Worm (Caenorhabditis elegans) whole organism, early embryonic: Measurements from ENCODE around the gene K02A2.5.

Experiments used
- B0310.2 ChIP-seq: sonication (generic microtip); optimal IDR thresholded peaks from 2 replicates; lab custom pipeline; 2016; ENCODE audit warnings: mild to moderate bottlenecking, missing genetic modification characterization, missing compliant biosample characterization
- F13C5.2 ChIP-seq: sonication (generic microtip); optimal IDR thresholded peaks from 2 replicates; lab custom pipeline; 2017; ENCODE audit warnings: mild to moderate bottlenecking, missing genetic modification characterization, inconsistent platforms, missing compliant biosample characterization
- aly-1 ChIP-seq: sonication (generic microtip); optimal IDR thresholded peaks from 2 replicates; lab custom pipeline; 2016; ENCODE audit warnings: missing genetic modification characterization, missing compliant biosample characterization
- ama-1 ChIP-seq: fragments of 150-350 bp; optimal IDR thresholded peaks from 2 replicates; lab custom pipeline; 2014
- ets-7 ChIP-seq: sonication (generic microtip); optimal IDR thresholded peaks from 2 replicates; lab custom pipeline; 2016; ENCODE audit warnings: missing genotype, missing genetic modification characterization, missing compliant biosample characterization
- flt-1 ChIP-seq: fragments of 200-800 bp; sonication (Bioruptor generic); IDR thresholded peaks from 2 replicates; pipeline ENCODE4 v1.3.6; 2022; ENCODE audit warnings: missing genetic modification characterization, missing compliant biosample characterization
- hmbx-1 ChIP-seq: sonication (generic microtip); optimal IDR thresholded peaks from 2 replicates; lab custom pipeline; 2016; ENCODE audit warnings: mild to moderate bottlenecking, missing genetic modification characterization, missing compliant biosample characterization
- hmg-4 ChIP-seq: fragments of 200-800 bp; sonication (Bioruptor generic); optimal IDR thresholded peaks from 2 replicates; lab custom pipeline; 2018; ENCODE audit warnings: mild to moderate bottlenecking, missing genetic modification characterization, missing compliant biosample characterization
- sea-1 ChIP-seq: fragments of 200-800 bp; sonication (Bioruptor generic); conservative IDR thresholded peaks from 2 replicates; pipeline ENCODE4 v1.3.6; 2022; ENCODE audit warnings: missing genetic modification characterization, missing compliant biosample characterization
- tbx-37 ChIP-seq: fragments of 200-800 bp; sonication (Bioruptor generic); conservative IDR thresholded peaks from 2 replicates; pipeline ENCODE4 v1.3.6; 2022; ENCODE audit warnings: missing genetic modification reagents, missing genetic modification characterization, missing compliant biosample characterization

ce11 chrII:7459205-7459604 is 47.4 kb upstream of the K02A2.5 start, which contains the start of gene D1022.2:
- TF ChIP-seq hmg-4 (GFP tag; lab: Kevin White, UChicago) (no peak), B0310.2 (tag; lab: Kevin White, UChicago) (no peak), sea-1 (GFP tag; lab: Robert Waterston, UW) (no peak), ama-1 (lab: Kevin White, UChicago) (no peak), ets-7 (tag; lab: Kevin White, UChicago) (no peak), aly-1 (tag; lab: Kevin White, UChicago) (no peak), F13C5.2 (no peak), tbx-37 (GFP tag; lab: Robert Waterston, UW) (no peak), flt-1 (GFP tag; lab: Robert Waterston, UW) (no peak), hmbx-1 (tag; lab: Kevin White, UChicago) (no peak)
